Fruit fly (Drosophila melanogaster) whole organism, embryonic: ENCODE measurements around the gene CG13894.

Experiments
- Ada2b ChIP-seq: fragments of 200-800 bp; sonication (Bioruptor generic); IDR thresholded peaks from 2 replicates; pipeline ENCODE4 v1.3.6; 2022; ENCODE audit warnings: missing biosample characterization, missing genetic modification characterization
- CG12236 ChIP-seq: fragments of 200-800 bp; sonication (Bioruptor generic); optimal IDR thresholded peaks from 2 replicates; lab custom pipeline; 2016; ENCODE audit warnings: missing biosample characterization, missing genetic modification characterization
- CG17328 ChIP-seq: fragments of 200-800 bp; sonication (Bioruptor generic); IDR thresholded peaks from 2 replicates; pipeline ENCODE4 v1.3.6; 2022; ENCODE audit warnings: missing biosample characterization, missing genetic modification characterization
- CG4282 ChIP-seq: fragments of 200-800 bp; sonication (Bioruptor generic); optimal IDR thresholded peaks from 2 replicates; lab custom pipeline; 2016; ENCODE audit warnings: missing biosample characterization, missing genetic modification characterization
- CG4404 ChIP-seq: fragments of 200-800 bp; sonication (Bioruptor generic); IDR thresholded peaks from 2 replicates; pipeline ENCODE4 v1.3.6; 2022; ENCODE audit warnings: missing biosample characterization, missing genetic modification characterization
- Dad ChIP-seq: fragments of 200-800 bp; sonication (Bioruptor generic); optimal IDR thresholded peaks from 3 replicates; lab custom pipeline; 2016; ENCODE audit warnings: missing biosample characterization, missing genetic modification characterization
- Dfd ChIP-seq, 2 experiments: fragments of >200 bp; optimal IDR thresholded peaks; 2 replicates each; lab custom pipeline; 2017; ENCODE audit warnings: missing biosample characterization in 2 of 2, missing genetic modification characterization in 2 of 2
- nerfin-2 ChIP-seq: fragments of 200-800 bp; sonication (Bioruptor generic); IDR thresholded peaks from 2 replicates; pipeline ENCODE4 v1.3.6; 2022; ENCODE audit warnings: missing biosample characterization, missing genetic modification characterization; ENCODE audit not compliant: partially characterized antibody
- schlank ChIP-seq: fragments of 200-800 bp; sonication (Bioruptor generic); optimal IDR thresholded peaks from 2 replicates; lab custom pipeline; 2018; ENCODE audit warnings: missing biosample characterization, mild to moderate bottlenecking, missing genetic modification characterization
- wor ChIP-seq: fragments of 200-800 bp; sonication (Bioruptor generic); IDR thresholded peaks from 2 replicates; pipeline ENCODE4 v1.3.6; 2022; ENCODE audit warnings: missing biosample characterization, missing genetic modification characterization

DNA sequence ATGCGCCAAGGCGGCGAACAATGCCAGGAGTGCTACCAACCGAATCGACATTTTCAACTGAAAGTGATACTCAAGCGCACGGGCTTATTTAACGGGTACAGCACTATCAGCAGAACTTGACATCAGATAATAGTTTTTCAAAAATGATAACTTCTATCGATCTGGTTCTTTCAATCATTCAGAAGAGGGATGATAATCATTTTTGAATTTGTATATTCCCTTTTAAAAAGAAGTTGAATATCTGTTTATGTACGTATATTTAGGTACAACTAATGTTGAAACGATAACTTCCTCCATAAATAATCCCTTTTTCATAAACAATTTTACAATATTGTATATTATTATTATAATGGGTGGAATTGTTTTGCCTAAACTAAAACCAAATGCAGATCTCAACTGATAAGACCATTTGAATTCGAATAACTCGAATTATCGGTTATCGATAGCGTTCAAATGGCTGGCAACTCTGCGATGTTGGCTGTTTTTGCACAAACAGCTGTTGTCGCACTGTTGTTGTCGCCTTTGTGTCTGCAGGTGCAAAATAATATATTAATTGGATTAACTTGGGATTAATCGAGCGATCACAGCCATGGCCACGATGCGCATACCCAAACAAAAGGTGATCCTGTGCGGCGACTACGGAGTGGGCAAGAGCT, 8.8 kb downstream of the CG13894 start, which contains the start of the genes CG32483 and RabX6:
- TF ChIP-seq CG4282 (no peak), Dfd (GFP tag; optimal IDR thresholded peaks at IDR 0.05; lab: Kevin White, UChicago) (no peak), CG12236 (GFP tag; lab: Kevin White, UChicago) (no peak), CG4404 (GFP tag; lab: Robert Waterston, UW) (no peak), nerfin-2 (no peak), Ada2b (GFP tag; lab: Robert Waterston, UW) (no peak), schlank (no peak), wor (GFP tag; lab: Robert Waterston, UW) (no peak), Dad (GFP tag; lab: Kevin White, UChicago) (no peak), CG17328 (GFP tag; lab: Robert Waterston, UW) (no peak)
